Worm (Caenorhabditis elegans) whole organism, young adult: ENCODE results near the gene nurf-1.
A peak's percentile ranks its signal among the peaks of the same experiment; 100 is the strongest.

ENCODE experiments used
- B0019.2 ChIP-seq: fragments of 200-800 bp; sonication (Bioruptor generic); conservative IDR thresholded peaks from 2 replicates; pipeline ENCODE4 v1.3.6; 2022; ENCODE audit warnings: missing genetic modification reagents, missing genetic modification characterization, missing compliant biosample characterization
- C17E4.6 ChIP-seq: fragments of 200-800 bp; sonication (Bioruptor generic); IDR thresholded peaks from 2 replicates; pipeline ENCODE4 v1.3.6; 2022; ENCODE audit warnings: missing genetic modification reagents, missing genetic modification characterization, missing compliant biosample characterization
- F39B2.1 ChIP-seq: fragments of 200-800 bp; sonication (Bioruptor generic); IDR thresholded peaks from 2 replicates; pipeline ENCODE4 v1.3.6; 2022; ENCODE audit warnings: missing genetic modification reagents, missing genetic modification characterization, missing compliant biosample characterization
- F49E8.2 ChIP-seq: sonication (generic microtip); optimal IDR thresholded peaks from 3 replicates; lab custom pipeline; 2017; ENCODE audit warnings: missing genetic modification characterization, mild to moderate bottlenecking, missing compliant biosample characterization, antibody characterized with exemption, moderate library complexity; ENCODE audit not compliant: insufficient read depth
- F55B11.4 ChIP-seq: sonication (generic microtip); optimal IDR thresholded peaks from 2 replicates; lab custom pipeline; 2016; ENCODE audit warnings: missing compliant biosample characterization, missing genetic modification characterization, borderline replicate concordance; ENCODE audit not compliant: insufficient read depth
- K11D2.4 ChIP-seq: fragments of 200-800 bp; sonication (Bioruptor generic); IDR thresholded peaks from 2 replicates; pipeline ENCODE4 v1.3.6; 2022; ENCODE audit warnings: missing genetic modification reagents, missing genetic modification characterization, missing compliant biosample characterization
- K12H6.12 ChIP-seq: fragments of 200-800 bp; sonication (Bioruptor generic); optimal IDR thresholded peaks from 2 replicates; lab custom pipeline; 2018; ENCODE audit warnings: mild to moderate bottlenecking, missing genetic modification characterization, missing compliant biosample characterization
- T07F8.4 ChIP-seq: sonication (generic microtip); optimal IDR thresholded peaks from 2 replicates; lab custom pipeline; 2016; ENCODE audit warnings: mild to moderate bottlenecking, missing genetic modification characterization, moderate library complexity, missing compliant biosample characterization
- T26A5.8 ChIP-seq: sonication (generic microtip); optimal IDR thresholded peaks from 2 replicates; lab custom pipeline; 2016; ENCODE audit warnings: missing genetic modification characterization, missing compliant biosample characterization
- Y53F4B.3 ChIP-seq: fragments of 200-800 bp; sonication (Bioruptor generic); IDR thresholded peaks from 2 replicates; pipeline ENCODE4 v1.3.6; 2022; ENCODE audit warnings: missing genetic modification reagents, missing genetic modification characterization, missing compliant biosample characterization
- Y56A3A.18 ChIP-seq: fragments of 200-800 bp; sonication (Bioruptor generic); IDR thresholded peaks from 2 replicates; pipeline ENCODE4 v1.3.6; 2022; ENCODE audit warnings: missing genetic modification reagents, missing genetic modification characterization, missing compliant biosample characterization
- Y67H2A.10 ChIP-seq: fragments of 200-800 bp; sonication (Bioruptor generic); conservative IDR thresholded peaks from 2 replicates; pipeline ENCODE4 v1.3.6; 2022; ENCODE audit warnings: missing genetic modification reagents, missing genetic modification characterization, missing compliant biosample characterization
- aptf-2 ChIP-seq: fragments of 200-800 bp; sonication (Bioruptor generic); conservative IDR thresholded peaks from 2 replicates; pipeline ENCODE4 v1.3.6; 2022; ENCODE audit warnings: missing genetic modification reagents, missing genetic modification characterization, missing compliant biosample characterization
- atf-7 ChIP-seq: sonication (generic microtip); optimal IDR thresholded peaks from 2 replicates; lab custom pipeline; 2017; ENCODE audit warnings: mild to moderate bottlenecking, missing genetic modification characterization, missing compliant biosample characterization
- athp-1 ChIP-seq: sonication (generic microtip); optimal IDR thresholded peaks from 2 replicates; lab custom pipeline; 2017; ENCODE audit warnings: mild to moderate bottlenecking, missing genetic modification characterization, missing compliant biosample characterization
- attf-5 ChIP-seq: fragments of 200-800 bp; sonication (Bioruptor generic); optimal IDR thresholded peaks from 2 replicates; lab custom pipeline; 2018; ENCODE audit warnings: mild to moderate bottlenecking, missing genetic modification characterization, missing compliant biosample characterization
- bed-2 ChIP-seq: fragments of 200-800 bp; sonication (Bioruptor generic); IDR thresholded peaks from 2 replicates; pipeline ENCODE4 v1.3.6; 2022; ENCODE audit warnings: missing genetic modification reagents, missing genetic modification characterization, missing compliant biosample characterization
- ceh-58 ChIP-seq: fragments of 200-800 bp; sonication (Bioruptor generic); IDR thresholded peaks from 2 replicates; pipeline ENCODE4 v1.3.6; 2022; ENCODE audit warnings: missing genetic modification characterization, missing compliant biosample characterization
- chd-7 ChIP-seq: sonication (generic microtip); optimal IDR thresholded peaks from 2 replicates; lab custom pipeline; 2016; ENCODE audit warnings: mild to moderate bottlenecking, missing genetic modification characterization, moderate library complexity, missing compliant biosample characterization
- dpl-1 ChIP-seq: fragments of 150-350 bp; optimal IDR thresholded peaks from 2 replicates; lab custom pipeline; 2014; ENCODE audit warnings: missing biosample characterization, missing genetic modification reagents, missing genetic modification characterization
- efl-1 ChIP-seq: fragments of 150-350 bp; optimal IDR thresholded peaks from 2 replicates; lab custom pipeline; 2014; ENCODE audit warnings: missing biosample characterization, missing genetic modification reagents, missing genetic modification characterization
- ekl-4 ChIP-seq: fragments of 200-800 bp; sonication (Bioruptor generic); IDR thresholded peaks from 2 replicates; pipeline ENCODE4 v1.3.6; 2022; ENCODE audit warnings: missing genetic modification reagents, missing genetic modification characterization, missing compliant biosample characterization
- fkh-3 ChIP-seq: sonication (generic microtip); optimal IDR thresholded peaks from 2 replicates; lab custom pipeline; 2016; ENCODE audit warnings: mild to moderate bottlenecking, missing genetic modification characterization, missing compliant biosample characterization
- gei-17 ChIP-seq: fragments of 200-800 bp; sonication (Bioruptor generic); optimal IDR thresholded peaks from 2 replicates; lab custom pipeline; 2018; ENCODE audit warnings: mild to moderate bottlenecking, missing genetic modification characterization, missing compliant biosample characterization
- hlh-26 ChIP-seq: fragments of 200-800 bp; sonication (Bioruptor generic); conservative IDR thresholded peaks from 2 replicates; pipeline ENCODE4 v1.3.6; 2022; ENCODE audit warnings: missing genetic modification reagents, missing genetic modification characterization, missing compliant biosample characterization
- hmg-20 ChIP-seq: fragments of 200-800 bp; sonication (Bioruptor generic); IDR thresholded peaks from 2 replicates; pipeline ENCODE4 v1.3.6; 2022; ENCODE audit warnings: missing genetic modification reagents, missing genetic modification characterization, missing compliant biosample characterization
- let-526 ChIP-seq: fragments of 200-800 bp; sonication (Bioruptor generic); IDR thresholded peaks from 2 replicates; pipeline ENCODE4 v1.3.6; 2022; ENCODE audit warnings: missing genetic modification reagents, missing genetic modification characterization, missing compliant biosample characterization
- let-607 ChIP-seq, 2 experiments: fragments of 200-800 bp in 1 of 2; sonication (Bioruptor generic) in 1 of 2; sonication (generic microtip) in 1 of 2; optimal IDR thresholded peaks; 2 replicates each; lab custom pipeline; 2016 to 2018; ENCODE audit warnings: mild to moderate bottlenecking in 2 of 2, missing compliant biosample characterization in 2 of 2, missing genetic modification characterization in 2 of 2, moderate library complexity in 2 of 2, missing genotype in 1 of 2
- lin-26 ChIP-seq: fragments of 200-800 bp; sonication (Bioruptor generic); IDR thresholded peaks from 2 replicates; pipeline ENCODE4 v1.3.6; 2022; ENCODE audit warnings: missing genetic modification reagents, missing genetic modification characterization, missing compliant biosample characterization
- lin-54 ChIP-seq: fragments of 200-800 bp; sonication (Bioruptor generic); optimal IDR thresholded peaks from 2 replicates; lab custom pipeline; 2018; ENCODE audit warnings: mild to moderate bottlenecking, missing genetic modification characterization, missing compliant biosample characterization
- lir-1 ChIP-seq: fragments of 200-800 bp; sonication (Bioruptor generic); conservative IDR thresholded peaks from 2 replicates; pipeline ENCODE4 v1.3.6; 2022; ENCODE audit warnings: missing genetic modification reagents, missing genetic modification characterization, missing compliant biosample characterization
- madf-6 ChIP-seq: fragments of 200-800 bp; sonication (Bioruptor generic); IDR thresholded peaks from 2 replicates; pipeline ENCODE4 v1.3.6; 2022; ENCODE audit warnings: missing genetic modification reagents, missing genetic modification characterization, missing compliant biosample characterization
- mel-28 ChIP-seq: sonication (generic microtip); optimal IDR thresholded peaks from 2 replicates; lab custom pipeline; 2016; ENCODE audit warnings: borderline replicate concordance, mild to moderate bottlenecking, missing genetic modification characterization, missing compliant biosample characterization
- mxl-1 ChIP-seq: sonication (generic microtip); optimal IDR thresholded peaks from 2 replicates; lab custom pipeline; 2016; ENCODE audit warnings: missing genetic modification characterization, missing compliant biosample characterization
- nfya-2 ChIP-seq: fragments of 200-800 bp; sonication (Bioruptor generic); IDR thresholded peaks from 2 replicates; pipeline ENCODE4 v1.3.6; 2022; ENCODE audit warnings: missing genetic modification reagents, missing genetic modification characterization, missing compliant biosample characterization
- nhr-120 ChIP-seq: fragments of 200-800 bp; sonication (Bioruptor generic); IDR thresholded peaks from 2 replicates; pipeline ENCODE4 v1.3.6; 2022; ENCODE audit warnings: missing genetic modification characterization, missing compliant biosample characterization
- nhr-90 ChIP-seq: sonication (generic microtip); optimal IDR thresholded peaks from 2 replicates; lab custom pipeline; 2016; ENCODE audit warnings: missing genotype, mild to moderate bottlenecking, missing genetic modification characterization, missing compliant biosample characterization
- rpc-1 ChIP-seq, 2 experiments: fragments of 150-350 bp in 1 of 2; sonication (generic microtip) in 1 of 2; optimal IDR thresholded peaks; 2 replicates each; lab custom pipeline; 2014 to 2018; ENCODE audit warnings: missing biosample characterization in 1 of 2, missing genetic modification characterization in 1 of 2, missing genetic modification reagents in 1 of 2, missing genotype in 1 of 2
- snpc-4 ChIP-seq, 5 experiments: fragments of 150-350 bp in 1 of 5; sonication (generic microtip) in 4 of 5; optimal IDR thresholded peaks; 2 replicates each; lab custom pipeline; 2014 to 2018; ENCODE audit warnings: missing genetic modification characterization in 5 of 5, missing biosample characterization in 3 of 5, antibody characterized with exemption in 2 of 5, mild to moderate bottlenecking in 2 of 5, missing compliant biosample characterization in 2 of 5, missing genotype in 2 of 5, moderate library complexity in 2 of 5, missing genetic modification reagents in 1 of 5
- somi-1 ChIP-seq: fragments of 200-800 bp; sonication (Bioruptor generic); optimal IDR thresholded peaks from 2 replicates; lab custom pipeline; 2018; ENCODE audit warnings: mild to moderate bottlenecking, missing genetic modification characterization, missing compliant biosample characterization
- tbp1 ChIP-seq: fragments of 200-800 bp; sonication (Bioruptor generic); optimal IDR thresholded peaks from 2 replicates; lab custom pipeline; 2018; ENCODE audit warnings: mild to moderate bottlenecking, missing genetic modification characterization, missing compliant biosample characterization
- unc-62 ChIP-seq: fragments of 150-350 bp; optimal IDR thresholded peaks from 2 replicates; lab custom pipeline; 2014; ENCODE audit warnings: missing biosample characterization, missing genetic modification reagents, missing genetic modification characterization
- zim-3 ChIP-seq: sonication (generic microtip); optimal IDR thresholded peaks from 2 replicates; lab custom pipeline; 2017; ENCODE audit warnings: mild to moderate bottlenecking, missing genetic modification characterization, moderate library complexity, missing compliant biosample characterization
- ztf-18 ChIP-seq: sonication (generic microtip); optimal IDR thresholded peaks from 2 replicates; lab custom pipeline; 2016; ENCODE audit warnings: missing genotype, mild to moderate bottlenecking, missing genetic modification characterization, missing compliant biosample characterization
- ztf-3 ChIP-seq: fragments of 200-800 bp; sonication (Bioruptor generic); optimal IDR thresholded peaks from 2 replicates; lab custom pipeline; 2018; ENCODE audit warnings: mild to moderate bottlenecking, missing genetic modification characterization, missing compliant biosample characterization

nurf-1 gene

DNA sequence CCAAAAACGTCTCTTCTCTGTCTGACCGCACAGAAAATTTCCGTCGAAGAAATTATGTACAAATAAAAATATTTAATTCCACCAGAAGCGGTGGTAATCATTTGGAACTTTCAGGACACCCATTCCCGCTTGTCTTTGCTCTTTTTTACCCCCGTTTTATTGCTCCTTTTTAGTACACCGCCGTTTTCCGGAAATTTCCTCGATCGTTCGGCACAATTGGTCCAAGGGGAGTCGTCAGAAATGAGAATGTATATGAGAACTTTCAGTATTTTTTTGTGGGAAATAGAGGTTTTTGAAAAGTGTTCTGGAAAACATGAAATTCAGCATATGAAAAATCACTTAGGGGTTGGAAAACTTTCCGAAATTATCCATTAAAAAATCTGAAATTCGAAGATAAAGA is 9.7 kb upstream of the nurf-1 start (continued):
- TF ChIP-seq efl-1: no peak
- no peak for TF ChIP-seq K11D2.4
- TF ChIP-seq Y53F4B.3 (GFP tag; lab: Robert Waterston, UW): no peak
- no peak for TF ChIP-seq hmg-20 (GFP tag; lab: Robert Waterston, UW)
- no peak for TF ChIP-seq B0019.2
- no peak for TF ChIP-seq F55B11.4 (tag; lab: Kevin White, UChicago)

DNA sequence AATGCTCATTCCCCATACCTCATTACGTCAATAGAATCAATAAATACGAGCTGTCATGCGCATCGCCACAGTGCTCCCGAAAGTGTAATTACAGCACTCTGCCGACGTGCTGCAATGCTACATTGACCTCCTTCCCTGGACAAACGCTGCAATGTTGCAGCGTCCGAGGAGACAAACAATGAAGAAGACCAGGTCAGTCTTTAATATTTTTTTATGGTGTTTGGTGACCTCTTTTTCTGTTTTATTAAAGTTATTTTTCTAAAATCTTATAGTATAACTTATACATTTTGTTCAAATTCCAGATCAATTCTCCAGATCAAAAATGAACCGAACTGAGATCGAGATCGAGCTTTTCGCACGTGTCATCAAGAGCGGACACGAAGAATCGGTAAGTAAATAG is 9.1 kb upstream of the nurf-1 start, which contains the start of gene sdz-26:
Gene sdz-26 (plus strand): TSS at position 301 of the 400 bp plus-strand sequence.
- TF ChIP-seq F39B2.1 (no peak), T26A5.8 (tag; lab: Kevin White, UChicago) (no peak), bed-2 (GFP tag; lab: Robert Waterston, UW) (no peak), let-607 (tag; optimal IDR thresholded peaks at IDR 0.05; lab: Kevin White, UChicago) (no peak), fkh-3 (tag; lab: Kevin White, UChicago) (no peak), let-526 (no peak), atf-7 (tag; lab: Kevin White, UChicago) (no peak), unc-62 (GFP tag; lab: Kevin White, UChicago) (no peak), nhr-90 (no peak), hlh-26 (GFP tag; lab: Robert Waterston, UW) (no peak), lir-1 (GFP tag; lab: Robert Waterston, UW) (no peak), F49E8.2 (tag; lab: Kevin White, UChicago) (no peak), mel-28 (tag; lab: Kevin White, UChicago) (no peak), nhr-120 (no peak), zim-3 (no peak)

DNA sequence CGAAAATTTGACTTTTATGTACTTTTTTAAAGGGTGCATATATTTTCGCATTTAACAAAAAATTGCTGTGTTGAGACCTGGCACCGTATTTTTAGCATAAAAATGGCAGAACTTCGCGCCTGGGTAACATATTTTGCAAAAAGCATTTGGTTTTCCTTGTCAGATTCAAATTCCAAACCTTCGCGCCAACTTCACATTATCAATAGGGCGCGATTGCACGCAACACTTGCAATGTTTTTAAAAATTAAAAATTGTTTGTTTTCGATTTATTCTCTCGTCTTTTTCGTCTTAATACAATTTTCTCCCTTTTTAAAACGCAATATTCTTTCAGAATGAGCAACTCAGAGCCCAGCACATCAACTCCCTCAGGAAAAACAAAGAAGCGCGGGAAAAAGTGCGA is 6.9 kb upstream of the nurf-1 start, which contains the start of gene mes-2:
Gene mes-2 (plus strand): TSS at position 330 of the 400 bp plus-strand sequence.
- TF ChIP-seq ceh-58 (GFP tag; lab: Robert Waterston, UW) (no peak), hlh-26 (GFP tag; lab: Robert Waterston, UW) (no peak), ztf-3 (GFP tag; lab: Kevin White, UChicago) (no peak), F55B11.4 (tag; lab: Kevin White, UChicago) (no peak), snpc-4 (GFP tag; optimal IDR thresholded peaks at IDR 0.05; lab: Kevin White, UChicago) (no peak), snpc-4 (tag; optimal IDR thresholded peaks at IDR 0.05; lab: Kevin White, UChicago) (no peak), gei-17 (GFP tag; lab: Kevin White, UChicago) (no peak), aptf-2 (GFP tag; lab: Robert Waterston, UW) (no peak), nfya-2 (no peak), B0019.2 (no peak), rpc-1 (optimal IDR thresholded peaks at IDR 0.05; lab: Kevin White, UChicago) (no peak), rpc-1 (tag; optimal IDR thresholded peaks at IDR 0.05; lab: Kevin White, UChicago) (no peak), mxl-1 (tag; lab: Kevin White, UChicago) (no peak), athp-1 (tag; lab: Kevin White, UChicago) (no peak), attf-5 (GFP tag; lab: Kevin White, UChicago) (peak; percentile 52), lin-26 (GFP tag; lab: Robert Waterston, UW) (no peak), bed-2 (GFP tag; lab: Robert Waterston, UW) (no peak), ekl-4 (GFP tag; lab: Robert Waterston, UW) (peak; percentile 36; the same call in 1 of the 2 replicates), dpl-1 (GFP tag; lab: Kevin White, UChicago) (peak; percentile 86), ztf-18 (tag; lab: Kevin White, UChicago) (no peak), chd-7 (tag; lab: Kevin White, UChicago) (no peak), tbp1 (GFP tag; lab: Kevin White, UChicago) (peak; percentile 22), K11D2.4 (0 out of 2 replicates have a peak, but pooled peaks have one; percentile 28), somi-1 (GFP tag; lab: Kevin White, UChicago) (no peak), madf-6 (GFP tag; lab: Robert Waterston, UW) (peak; percentile 77), Y67H2A.10 (GFP tag; lab: Robert Waterston, UW) (no peak), C17E4.6 (GFP tag; lab: Robert Waterston, UW) (no peak), K12H6.12 (no peak), Y56A3A.18 (no peak), T07F8.4 (no peak), lin-54 (GFP tag; lab: Kevin White, UChicago) (peak; percentile 98)
